Fruit fly (Drosophila melanogaster): Measurements from ENCODE around the gene raskol.
A peak's percentile ranks its signal among the peaks of the same experiment; 100 is the strongest.

The raskol gene

dm6 chrX:17745705-17746416, 35.9 kb downstream of the raskol start (continued):
- no peak for TF ChIP-seq CG10565 (GFP tag; optimal IDR thresholded peaks at IDR 0.05)
- TF ChIP-seq MTF-1 (GFP tag; optimal IDR thresholded peaks at IDR 0.05; ENCODE audit: borderline replicate concordance): no peak

- TF ChIP-seq lov (optimal IDR thresholded peaks at IDR 0.05) (no peak), lov (GFP tag; IDR thresholded peaks at IDR 0.05) (0 out of 3 replicates have a peak, but pooled peaks have one; percentile 36), pfk (GFP tag; optimal IDR thresholded peaks at IDR 0.05) (no peak), CG13894 (tag; optimal IDR thresholded peaks at IDR 0.05) (peak; percentile 37), CG8388 (GFP tag; optimal IDR thresholded peaks at IDR 0.05) (no peak), ERR (GFP tag; optimal IDR thresholded peaks at IDR 0.05) (no peak), Bgb (GFP tag; IDR thresholded peaks at IDR 0.05; ENCODE audit: partially characterized antibody) (peak; percentile 79), CG31388 (GFP tag; optimal IDR thresholded peaks at IDR 0.05) (peak; percentile 3), Neu2 (GFP tag; optimal IDR thresholded peaks at IDR 0.05; ENCODE audit: borderline replicate concordance) (no peak), tin (GFP tag; optimal IDR thresholded peaks at IDR 0.05) (peak; percentile 54), CG30431 (GFP tag; optimal IDR thresholded peaks at IDR 0.05) (peak; percentile 28), CG1603 (tag; optimal IDR thresholded peaks at IDR 0.05) (peak; percentile 49), Hr78 (GFP tag; optimal IDR thresholded peaks at IDR 0.05) (no peak), CG18262 (tag; optimal IDR thresholded peaks at IDR 0.05) (peak; percentile 9), CG10147 (GFP tag; optimal IDR thresholded peaks at IDR 0.05) (peak; percentile 2), NFAT (GFP tag; IDR thresholded peaks at IDR 0.05) (peak; percentile 77), Antp (GFP tag; optimal IDR thresholded peaks at IDR 0.05) (peak; percentile 54), nau (GFP tag; optimal IDR thresholded peaks at IDR 0.05) (no peak), CG1832 (GFP tag; optimal IDR thresholded peaks at IDR 0.05) (no peak), CG6272 (GFP tag; IDR thresholded peaks at IDR 0.05) (0 out of 2 replicates have a peak, but pooled peaks have one; percentile 12), Atf6 (GFP tag; IDR thresholded peaks at IDR 0.05) (no peak), CG5245 (GFP tag; optimal IDR thresholded peaks at IDR 0.05) (peak; percentile 41), CG9609 (GFP tag; optimal IDR thresholded peaks at IDR 0.05) (peak; percentile 39), CG7271 (tag; optimal IDR thresholded peaks at IDR 0.05) (no peak), grau (tag; optimal IDR thresholded peaks at IDR 0.05) (peak; percentile 52), stwl (tag; optimal IDR thresholded peaks at IDR 0.05) (peak; percentile 31), oc (tag; optimal IDR thresholded peaks at IDR 0.05) (no peak), Doc3 (GFP tag; IDR thresholded peaks at IDR 0.05; ENCODE audit: partially characterized antibody) (no peak), CG11456 (GFP tag; IDR thresholded peaks at IDR 0.05) (peak; percentile 87), CG12659 (GFP tag; optimal IDR thresholded peaks at IDR 0.05) (peak; percentile 13), CG33213 (GFP tag; optimal IDR thresholded peaks at IDR 0.05) (peak; percentile 52), sisA (GFP tag; IDR thresholded peaks at IDR 0.05) (peak; percentile 66), vvl (GFP tag; IDR thresholded peaks at IDR 0.05) (peak; percentile 56), Ssrp (tag; optimal IDR thresholded peaks at IDR 0.05) (peak; percentile 23), CG11085 (GFP tag; IDR thresholded peaks at IDR 0.05) (peak; percentile 51), BEAF-32 (GFP tag; optimal IDR thresholded peaks at IDR 0.05) (no peak), zfh1 (GFP tag; IDR thresholded peaks at IDR 0.05) (peak; percentile 73), fu2 (GFP tag; optimal IDR thresholded peaks at IDR 0.05) (peak; percentile 15), ase (GFP tag; IDR thresholded peaks at IDR 0.05) (peak; percentile 28; the same call in 1 of the 3 replicates), Dref (GFP tag; IDR thresholded peaks at IDR 0.05) (no peak), Xbp1 (GFP tag; optimal IDR thresholded peaks at IDR 0.05) (peak; percentile 71), CG16815 (GFP tag; optimal IDR thresholded peaks at IDR 0.05) (peak; percentile 9), nmo (GFP tag; optimal IDR thresholded peaks at IDR 0.05) (peak; percentile 55), CG3847 (GFP tag; IDR thresholded peaks at IDR 0.05) (peak; percentile 53), CG14710 (tag; optimal IDR thresholded peaks at IDR 0.05) (peak; percentile 20)
Observed at dm6 chrX:17751658-17752057, 41.7 kb downstream of the raskol start.
